Fruit fly (Drosophila melanogaster) whole organism, wandering third instar larva: Measurements from ENCODE around the gene kz.

Experiments
- Abd-B ChIP-seq: fragments of >200 bp; optimal IDR thresholded peaks from 2 replicates; lab custom pipeline; 2017; ENCODE audit warnings: missing biosample characterization, missing genetic modification characterization
- CG32264 ChIP-seq: fragments of 200-800 bp; sonication (Bioruptor generic); optimal IDR thresholded peaks from 2 replicates; lab custom pipeline; 2016; ENCODE audit warnings: missing biosample characterization, missing genetic modification characterization
- CrebA ChIP-seq: fragments of 200-800 bp; sonication (Bioruptor generic); optimal IDR thresholded peaks from 2 replicates; lab custom pipeline; 2016; ENCODE audit warnings: missing biosample characterization, mild to moderate bottlenecking, missing genetic modification characterization, borderline replicate concordance
- Dfd ChIP-seq: fragments of >200 bp; optimal IDR thresholded peaks from 2 replicates; lab custom pipeline; 2017; ENCODE audit warnings: missing biosample characterization, missing genetic modification characterization
- GATAd ChIP-seq: sonication (Bioruptor generic); optimal IDR thresholded peaks from 2 replicates; lab custom pipeline; 2016; ENCODE audit warnings: missing biosample characterization, missing genetic modification characterization
- HLH106 ChIP-seq: fragments of 200-800 bp; optimal IDR thresholded peaks from 3 replicates; lab custom pipeline; 2019; ENCODE audit warnings: missing biosample characterization, mild to moderate bottlenecking, missing genetic modification characterization, moderate library complexity
- Hnf4 ChIP-seq: fragments of 200-800 bp; sonication (Bioruptor generic); optimal IDR thresholded peaks from 2 replicates; lab custom pipeline; 2016; ENCODE audit warnings: missing biosample characterization, mild to moderate bottlenecking, missing genetic modification characterization
- Hr83 ChIP-seq: fragments of 200-300 bp; sonication (Bioruptor generic); optimal IDR thresholded peaks from 2 replicates; lab custom pipeline; 2016; ENCODE audit warnings: missing biosample characterization, mild to moderate bottlenecking, missing genetic modification characterization, moderate library complexity; ENCODE audit not compliant: poor library complexity, severe bottlenecking
- Jra ChIP-seq: sonication (Bioruptor generic); optimal IDR thresholded peaks from 2 replicates; lab custom pipeline; 2016; ENCODE audit warnings: missing biosample characterization, missing genetic modification characterization
- Mio ChIP-seq: sonication (Bioruptor generic); optimal IDR thresholded peaks from 2 replicates; lab custom pipeline; 2016; ENCODE audit warnings: missing biosample characterization, missing genetic modification characterization
- Myc ChIP-seq: fragments of >200 bp; optimal IDR thresholded peaks from 2 replicates; lab custom pipeline; 2017
- N ChIP-seq: fragments of >200 bp; optimal IDR thresholded peaks from 2 replicates; lab custom pipeline; 2018; ENCODE audit warnings: missing biosample characterization, missing external identifiers, missing genetic modification characterization
- OdsH ChIP-seq: fragments of 200-800 bp; sonication (Bioruptor generic); optimal IDR thresholded peaks from 2 replicates; lab custom pipeline; 2016; ENCODE audit warnings: missing biosample characterization, mild to moderate bottlenecking, missing genetic modification characterization
- Rel ChIP-seq, 2 experiments: fragments of 200-800 bp; sonication (Bioruptor generic) in 1 of 2; optimal IDR thresholded peaks; 2 replicates in 1 of 2; 3 replicates in 1 of 2; lab custom pipeline; 2016 to 2019; ENCODE audit warnings: mild to moderate bottlenecking in 2 of 2, missing biosample characterization in 2 of 2, missing genetic modification characterization in 2 of 2, moderate library complexity in 1 of 2
- Vsx2 ChIP-seq: fragments of 200-300, 225-300 bp; sonication (Bioruptor generic); optimal IDR thresholded peaks from 2 replicates; lab custom pipeline; 2018; ENCODE audit warnings: missing biosample characterization, missing genetic modification characterization; ENCODE audit not compliant: partially characterized antibody
- br ChIP-seq: fragments of 200-800 bp; sonication (Bioruptor generic); optimal IDR thresholded peaks from 2 replicates; lab custom pipeline; 2016; ENCODE audit warnings: missing biosample characterization, missing genetic modification characterization
- brk ChIP-seq: fragments of 200-800 bp; sonication (Bioruptor generic); optimal IDR thresholded peaks from 2 replicates; lab custom pipeline; 2016; ENCODE audit warnings: missing biosample characterization, mild to moderate bottlenecking, missing genetic modification characterization
- dl ChIP-seq, 2 experiments: fragments of 175-275, 200-275 bp in 1 of 2; fragments of 200-275 bp in 1 of 2; sonication (Bioruptor generic); optimal IDR thresholded peaks; lab custom pipeline; 2018; ENCODE audit warnings: mild to moderate bottlenecking in 2 of 2, missing biosample characterization in 2 of 2, missing genetic modification characterization in 2 of 2, moderate library complexity in 2 of 2; ENCODE audit not compliant: partially characterized antibody in 2 of 2, insufficient read depth in 1 of 2
- dsf ChIP-seq: sonication (Bioruptor generic); optimal IDR thresholded peaks from 2 replicates; lab custom pipeline; 2016; ENCODE audit warnings: missing biosample characterization, missing genetic modification characterization, borderline replicate concordance
- ey ChIP-seq: fragments of 200-800 bp; sonication (Bioruptor generic); optimal IDR thresholded peaks from 2 replicates; lab custom pipeline; 2016; ENCODE audit warnings: missing biosample characterization, missing genetic modification characterization
- foxo ChIP-seq, 2 experiments: fragments of 200-800 bp; sonication (Bioruptor generic); optimal IDR thresholded peaks; 2 replicates in 1 of 2; 3 replicates in 1 of 2; lab custom pipeline; 2016 to 2017; ENCODE audit warnings: missing biosample characterization in 2 of 2, missing genetic modification characterization in 2 of 2
- h ChIP-seq: fragments of 200-800 bp; sonication (Bioruptor generic); optimal IDR thresholded peaks from 3 replicates; lab custom pipeline; 2016; ENCODE audit warnings: missing biosample characterization, mild to moderate bottlenecking, missing genetic modification characterization
- jim ChIP-seq: fragments of 175-275, 200-325 bp; sonication (Bioruptor generic); optimal IDR thresholded peaks from 2 replicates; lab custom pipeline; 2016; ENCODE audit warnings: missing biosample characterization, mild to moderate bottlenecking, missing genetic modification characterization
- pan ChIP-seq: fragments of >200 bp; optimal IDR thresholded peaks from 2 replicates; lab custom pipeline; 2017
- psq ChIP-seq: fragments of 200-800 bp; sonication (Bioruptor generic); optimal IDR thresholded peaks from 3 replicates; lab custom pipeline; 2017; ENCODE audit warnings: missing biosample characterization, mild to moderate bottlenecking, missing genetic modification characterization, moderate library complexity
- rgr ChIP-seq: fragments of 200-800 bp; sonication (Bioruptor generic); optimal IDR thresholded peaks from 3 replicates; lab custom pipeline; 2016; ENCODE audit warnings: missing biosample characterization, mild to moderate bottlenecking, missing genetic modification characterization
- sage ChIP-seq: fragments of 200-800 bp; sonication (Bioruptor generic); optimal IDR thresholded peaks from 2 replicates; lab custom pipeline; 2016; ENCODE audit warnings: missing biosample characterization, mild to moderate bottlenecking, missing genetic modification characterization
- sv ChIP-seq: fragments of 200-800 bp; sonication (Bioruptor generic); optimal IDR thresholded peaks from 3 replicates; lab custom pipeline; 2016; ENCODE audit warnings: missing biosample characterization, missing genetic modification characterization
- usp ChIP-seq: fragments of >200 bp; optimal IDR thresholded peaks from 2 replicates; lab custom pipeline; 2017; ENCODE audit warnings: missing biosample characterization, missing genetic modification characterization
- woc ChIP-seq: sonication (Bioruptor generic); optimal IDR thresholded peaks from 2 replicates; lab custom pipeline; 2016; ENCODE audit warnings: missing biosample characterization, mild to moderate bottlenecking, missing genetic modification characterization

The kz gene

dm6 chrX:2259763-2260162 lies 17.9 kb upstream of the kz start, which contains the start of gene CG3078:
TSS of gene CG3078 (minus strand) at chrX:2259863.
- no peak for TF ChIP-seq OdsH
- no peak for TF ChIP-seq woc (GFP tag; lab: Kevin White, UChicago)
- TF ChIP-seq rgr (GFP tag; lab: Kevin White, UChicago): no peak
- no peak for TF ChIP-seq CG32264 (GFP tag; lab: Kevin White, UChicago)
- TF ChIP-seq Abd-B (GFP tag; lab: Kevin White, UChicago): no peak
- no peak for TF ChIP-seq brk (GFP tag; lab: Kevin White, UChicago)

- TF ChIP-seq Hnf4 (no peak), Rel (GFP tag; optimal IDR thresholded peaks at IDR 0.05; lab: Kevin White, UChicago) (no peak), Rel (tag; optimal IDR thresholded peaks at IDR 0.05; lab: Kevin White, UChicago) (no peak), foxo (GFP tag; optimal IDR thresholded peaks at IDR 0.05; lab: Kevin White, UChicago) (no peak), Mio (no peak), rgr (GFP tag; lab: Kevin White, UChicago) (no peak), Vsx2 (GFP tag; lab: Kevin White, UChicago) (no peak), brk (GFP tag; lab: Kevin White, UChicago) (no peak), usp (GFP tag; lab: Kevin White, UChicago) (no peak)
- TF ChIP-seq, all 38 proteins: peak for 0
Measured at dm6 chrX:2258602-2259233, 16.9 kb upstream of the kz start.

dm6 chrX:2255035-2255434 lies 13.2 kb upstream of the kz start:
- TF ChIP-seq br (GFP tag; lab: Kevin White, UChicago) (no peak), dsf (GFP tag; lab: Kevin White, UChicago) (no peak), Dfd (GFP tag; lab: Kevin White, UChicago) (no peak), pan (no peak), Hr83 (GFP tag; lab: Kevin White, UChicago) (no peak), HLH106 (tag; lab: Kevin White, UChicago) (no peak), Myc (no peak), Abd-B (GFP tag; lab: Kevin White, UChicago) (no peak), CrebA (no peak), sage (GFP tag; lab: Kevin White, UChicago) (no peak), N (GFP tag; lab: Kevin White, UChicago) (no peak), GATAd (GFP tag; lab: Kevin White, UChicago) (no peak), Mio (no peak), psq (GFP tag; lab: Kevin White, UChicago) (no peak), sv (GFP tag; lab: Kevin White, UChicago) (no peak), usp (GFP tag; lab: Kevin White, UChicago) (no peak), Rel (GFP tag; optimal IDR thresholded peaks at IDR 0.05; lab: Kevin White, UChicago) (no peak), Rel (tag; optimal IDR thresholded peaks at IDR 0.05; lab: Kevin White, UChicago) (no peak), Jra (no peak), ey (GFP tag; lab: Kevin White, UChicago) (no peak), jim (GFP tag; lab: Kevin White, UChicago) (no peak)

dm6 chrX:2254020-2254626 lies 12.3 kb upstream of the kz start, which contains the start of gene CG3091:
TSS of gene CG3091 (minus strand) at chrX:2254197.
- no peak for TF ChIP-seq dsf (GFP tag; lab: Kevin White, UChicago)
- TF ChIP-seq h: peak; percentile 16
- TF ChIP-seq, all 38 proteins: peak for 1

dm6 chrX:2251688-2252087 lies 9.9 kb upstream of the kz start, which contains the start of gene CG3191:
TSS of gene CG3191 (minus strand) at chrX:2251993.
- TF ChIP-seq dl (GFP tag; optimal IDR thresholded peaks at IDR 0.05; lab: Kevin White, UChicago; ENCODE audit: insufficient read depth in 1 of 2, partially characterized antibody in 2 of 2) (no peak), Jra (no peak), sv (GFP tag; lab: Kevin White, UChicago) (no peak), N (GFP tag; lab: Kevin White, UChicago) (no peak), usp (GFP tag; lab: Kevin White, UChicago) (no peak), dsf (GFP tag; lab: Kevin White, UChicago) (no peak)
